Worm (Caenorhabditis elegans) whole organism, L4 larva: ENCODE results near the gene mdf-1.

Experiments used
- D1046.2 ChIP-seq: fragments of 200-800 bp; sonication (Bioruptor generic); IDR thresholded peaks from 2 replicates; pipeline ENCODE4 v1.3.6; 2022; ENCODE audit warnings: missing genetic modification characterization, missing compliant biosample characterization
- F10B5.3 ChIP-seq: sonication (generic microtip); optimal IDR thresholded peaks from 2 replicates; lab custom pipeline; 2016; ENCODE audit warnings: mild to moderate bottlenecking, missing genetic modification characterization, missing compliant biosample characterization
- F37D6.2 ChIP-seq: sonication (generic microtip); optimal IDR thresholded peaks from 2 replicates; lab custom pipeline; 2016; ENCODE audit warnings: mild to moderate bottlenecking, missing genetic modification characterization, missing compliant biosample characterization
- R02D3.7 ChIP-seq: fragments of 150-350 bp; sonication (generic microtip); optimal IDR thresholded peaks from 3 replicates; lab custom pipeline; 2014; ENCODE audit warnings: missing biosample characterization, missing genetic modification characterization
- Y48G9A.11 ChIP-seq: fragments of 200-800 bp; sonication (Bioruptor generic); IDR thresholded peaks from 2 replicates; pipeline ENCODE4 v1.3.6; 2022; ENCODE audit warnings: missing genetic modification reagents, missing genetic modification characterization, missing compliant biosample characterization
- Y5F2A.4 ChIP-seq: fragments of 200-800 bp; sonication (Bioruptor generic); optimal IDR thresholded peaks from 2 replicates; lab custom pipeline; 2018; ENCODE audit warnings: mild to moderate bottlenecking, missing genetic modification characterization, missing compliant biosample characterization
- aha-1 ChIP-seq: fragments of 150-350 bp; peaks from one replicate; lab custom pipeline; 2014; ENCODE audit warnings: missing biosample characterization, missing genetic modification characterization
- aly-2 ChIP-seq: sonication (generic microtip); optimal IDR thresholded peaks from 2 replicates; lab custom pipeline; 2018; ENCODE audit warnings: missing biosample characterization, missing genetic modification characterization
- ama-1 ChIP-seq: fragments of 150-350 bp; optimal IDR thresholded peaks from 2 replicates; lab custom pipeline; 2014; ENCODE audit warnings: inconsistent platforms, mixed read lengths
- arid-1 ChIP-seq: fragments of 200-800 bp; sonication (Bioruptor generic); conservative IDR thresholded peaks from 2 replicates; pipeline ENCODE4 v1.3.6; 2022; ENCODE audit warnings: missing genetic modification reagents, missing genetic modification characterization, missing compliant biosample characterization
- attf-4 ChIP-seq: sonication (generic microtip); optimal IDR thresholded peaks from 3 replicates; lab custom pipeline; 2017; ENCODE audit warnings: missing biosample characterization, missing genetic modification characterization
- ceh-20 ChIP-seq: fragments of 200-800 bp; sonication (Bioruptor generic); IDR thresholded peaks from 2 replicates; pipeline ENCODE4 v1.3.6; 2022; ENCODE audit warnings: missing genetic modification reagents, missing genetic modification characterization, missing compliant biosample characterization
- ceh-28 ChIP-seq: fragments of 150-350 bp; optimal IDR thresholded peaks from 2 replicates; lab custom pipeline; 2014; ENCODE audit warnings: missing biosample characterization, missing genetic modification reagents, missing genetic modification characterization
- ceh-82 ChIP-seq: sonication (generic microtip); optimal IDR thresholded peaks from 2 replicates; lab custom pipeline; 2017; ENCODE audit warnings: missing biosample characterization, missing genetic modification characterization
- daf-8 ChIP-seq: fragments of 200-800 bp; sonication (Bioruptor generic); IDR thresholded peaks from 2 replicates; pipeline ENCODE4 v1.3.6; 2022; ENCODE audit warnings: missing genetic modification characterization, missing compliant biosample characterization
- dmd-6 ChIP-seq: fragments of 200-800 bp; sonication (Bioruptor generic); IDR thresholded peaks from 2 replicates; pipeline ENCODE4 v1.3.6; 2022; ENCODE audit warnings: missing genetic modification reagents, missing genetic modification characterization, missing compliant biosample characterization
- dmd-9 ChIP-seq: fragments of 200-800 bp; sonication (Bioruptor generic); IDR thresholded peaks from 2 replicates; pipeline ENCODE4 v1.3.6; 2022; ENCODE audit warnings: missing genetic modification reagents, missing genetic modification characterization, missing compliant biosample characterization
- dpl-1 ChIP-seq: fragments of 150-350 bp; optimal IDR thresholded peaks from 2 replicates; lab custom pipeline; 2014; ENCODE audit warnings: missing biosample characterization, missing genetic modification reagents, missing genetic modification characterization
- duxl-1 ChIP-seq: sonication (generic microtip); optimal IDR thresholded peaks from 2 replicates; lab custom pipeline; 2016; ENCODE audit warnings: mild to moderate bottlenecking, missing genetic modification characterization, moderate library complexity, missing compliant biosample characterization; ENCODE audit not compliant: poor library complexity
- dve-1 ChIP-seq: sonication (generic microtip); optimal IDR thresholded peaks from 2 replicates; lab custom pipeline; 2017; ENCODE audit warnings: antibody characterized with exemption, mild to moderate bottlenecking, missing genetic modification characterization, missing compliant biosample characterization; ENCODE audit not compliant: insufficient read depth
- fkh-10 ChIP-seq: fragments of 150-350 bp; optimal IDR thresholded peaks from 2 replicates; lab custom pipeline; 2014; ENCODE audit warnings: missing biosample characterization, missing genetic modification reagents, missing genetic modification characterization
- hmg-1.1 ChIP-seq: fragments of 200-800 bp; sonication (Bioruptor generic); IDR thresholded peaks from 2 replicates; pipeline ENCODE4 v1.3.6; 2022; ENCODE audit warnings: missing genetic modification reagents, missing genetic modification characterization, missing compliant biosample characterization
- jun-1 ChIP-seq: fragments of 150-350 bp; optimal IDR thresholded peaks from 2 replicates; lab custom pipeline; 2014; ENCODE audit warnings: missing biosample characterization, missing genetic modification reagents, missing genetic modification characterization
- lin-1 ChIP-seq: fragments of 200-800 bp; sonication (Bioruptor generic); IDR thresholded peaks from 2 replicates; pipeline ENCODE4 v1.3.6; 2022; ENCODE audit warnings: missing genetic modification reagents, missing genetic modification characterization, missing compliant biosample characterization
- lin-15B ChIP-seq: fragments of 150-350 bp; sonication (generic microtip); optimal IDR thresholded peaks from 3 replicates; lab custom pipeline; 2014; ENCODE audit warnings: missing biosample characterization, missing genetic modification characterization
- lin-38 ChIP-seq: fragments of 200-800 bp; sonication (Bioruptor generic); IDR thresholded peaks from 2 replicates; pipeline ENCODE4 v1.3.6; 2022; ENCODE audit warnings: missing genetic modification reagents, missing genetic modification characterization, missing compliant biosample characterization
- madf-9 ChIP-seq: fragments of 200-800 bp; sonication (Bioruptor generic); conservative IDR thresholded peaks from 2 replicates; pipeline ENCODE4 v1.3.6; 2022; ENCODE audit warnings: missing genetic modification reagents, missing genetic modification characterization, missing compliant biosample characterization
- mdl-1 ChIP-seq, 2 experiments: fragments of 150-350 bp in 1 of 2; sonication (generic microtip) in 1 of 2; optimal IDR thresholded peaks; 2 replicates each; lab custom pipeline; 2014 to 2017; ENCODE audit warnings: missing biosample characterization in 2 of 2, missing genetic modification characterization in 2 of 2
- mes-2 ChIP-seq: sonication (generic microtip); optimal IDR thresholded peaks from 2 replicates; lab custom pipeline; 2016; ENCODE audit warnings: missing genotype, mild to moderate bottlenecking, missing genetic modification characterization, missing compliant biosample characterization; ENCODE audit not compliant: poor library complexity, severe bottlenecking
- mxl-2 ChIP-seq: fragments of 200-800 bp; sonication (Bioruptor generic); conservative IDR thresholded peaks from 2 replicates; pipeline ENCODE4 v1.3.6; 2022; ENCODE audit warnings: missing genetic modification reagents, missing genetic modification characterization, missing compliant biosample characterization
- nhr-11 ChIP-seq: fragments of 150-350 bp; optimal IDR thresholded peaks from 2 replicates; lab custom pipeline; 2014; ENCODE audit warnings: missing biosample characterization, missing genetic modification characterization
- nhr-25 ChIP-seq: sonication (generic microtip); optimal IDR thresholded peaks from 2 replicates; lab custom pipeline; 2017; ENCODE audit warnings: missing genetic modification characterization, mild to moderate bottlenecking, missing compliant biosample characterization, antibody characterized with exemption, moderate library complexity, borderline replicate concordance; ENCODE audit not compliant: insufficient read depth
- nhr-48 ChIP-seq: sonication (generic microtip); optimal IDR thresholded peaks from 2 replicates; lab custom pipeline; 2016; ENCODE audit warnings: mild to moderate bottlenecking, missing genetic modification characterization, missing compliant biosample characterization
- nhr-6 ChIP-seq: fragments of 150-350 bp; optimal IDR thresholded peaks from 2 replicates; lab custom pipeline; 2014; ENCODE audit warnings: missing biosample characterization, missing genetic modification characterization
- nhr-77 ChIP-seq: fragments of 150-350 bp; optimal IDR thresholded peaks from 2 replicates; lab custom pipeline; 2014; ENCODE audit warnings: missing biosample characterization, missing genetic modification characterization
- php-3 ChIP-seq: fragments of 200-800 bp; sonication (Bioruptor generic); IDR thresholded peaks from 2 replicates; pipeline ENCODE4 v1.3.6; 2022; ENCODE audit warnings: missing genetic modification reagents, missing genetic modification characterization, missing compliant biosample characterization
- rbr-2 ChIP-seq: sonication (generic microtip); optimal IDR thresholded peaks from 2 replicates; lab custom pipeline; 2016; ENCODE audit warnings: missing genotype, missing genetic modification characterization, missing compliant biosample characterization
- sdz-12 ChIP-seq: fragments of 200-800 bp; sonication (Bioruptor generic); optimal IDR thresholded peaks from 2 replicates; lab custom pipeline; 2018; ENCODE audit warnings: mild to moderate bottlenecking, missing genetic modification characterization, missing compliant biosample characterization
- set-16 ChIP-seq: fragments of 200-800 bp; sonication (Bioruptor generic); IDR thresholded peaks from 2 replicates; pipeline ENCODE4 v1.3.6; 2022; ENCODE audit warnings: missing genetic modification reagents, missing genetic modification characterization, missing compliant biosample characterization
- skn-1 ChIP-seq: fragments of 150-350 bp; optimal IDR thresholded peaks from 2 replicates; lab custom pipeline; 2014; ENCODE audit warnings: missing biosample characterization, missing genetic modification characterization
- snpc-1.2 ChIP-seq: fragments of 200-800 bp; sonication (Bioruptor generic); IDR thresholded peaks from 2 replicates; pipeline ENCODE4 v1.3.6; 2022; ENCODE audit warnings: missing genetic modification reagents, missing genetic modification characterization, missing compliant biosample characterization
- spr-1 ChIP-seq: sonication (generic microtip); optimal IDR thresholded peaks from 2 replicates; lab custom pipeline; 2016; ENCODE audit warnings: mild to moderate bottlenecking, missing genetic modification characterization, missing compliant biosample characterization
- spr-3 ChIP-seq: fragments of 200-800 bp; sonication (Bioruptor generic); optimal IDR thresholded peaks from 2 replicates; lab custom pipeline; 2018; ENCODE audit warnings: mild to moderate bottlenecking, missing genetic modification characterization, missing compliant biosample characterization
- tra-1 ChIP-seq: fragments of 200-800 bp; sonication (Bioruptor generic); IDR thresholded peaks from 2 replicates; pipeline ENCODE4 v1.3.6; 2022; ENCODE audit warnings: missing genetic modification reagents, missing genetic modification characterization, missing compliant biosample characterization
- zfp-3 ChIP-seq: fragments of 200-800 bp; sonication (Bioruptor generic); conservative IDR thresholded peaks from 2 replicates; pipeline ENCODE4 v1.3.6; 2022; ENCODE audit warnings: missing genetic modification reagents, missing genetic modification characterization, missing compliant biosample characterization
- ztf-7 ChIP-seq: fragments of 150-350 bp; optimal IDR thresholded peaks from 2 replicates; lab custom pipeline; 2014; ENCODE audit warnings: missing biosample characterization, missing genetic modification characterization

mdf-1 gene

ce11 chrV:9546860-9547269 is 2.8 kb upstream of the mdf-1 start, which contains the start of gene his-37 (continued):
- peak; percentile 74 to 97 for TF ChIP-seq mdl-1 (tag; optimal IDR thresholded peaks at IDR 0.05; lab: Kevin White, UChicago)
- peak; percentile 99 for TF ChIP-seq dmd-6 (GFP tag; lab: Robert Waterston, UW)
- peak; percentile 100 for TF ChIP-seq nhr-11 (tag; lab: Kevin White, UChicago)
- peak; percentile 97 for TF ChIP-seq hmg-1.1 (GFP tag; lab: Robert Waterston, UW)
- peak; percentile 95 for TF ChIP-seq mes-2
- TF ChIP-seq nhr-25 (tag; lab: Kevin White, UChicago): peak; percentile 98
- TF ChIP-seq ceh-82 (tag; lab: Kevin White, UChicago): no peak
- TF ChIP-seq ztf-7: peak; percentile 90
- TF ChIP-seq rbr-2: peak; percentile 99
- no peak for TF ChIP-seq sdz-12 (GFP tag; lab: Kevin White, UChicago)
- peak; percentile 96 for TF ChIP-seq spr-1 (tag; lab: Kevin White, UChicago)
- peak; percentile 98 for TF ChIP-seq fkh-10 (GFP tag; lab: Kevin White, UChicago)
- TF ChIP-seq nhr-48 (tag; lab: Kevin White, UChicago): peak; percentile 96
- peak; percentile 85; the same call in 1 of the 2 replicates for TF ChIP-seq mxl-2 (GFP tag; lab: Robert Waterston, UW)
- peak; percentile 98 for TF ChIP-seq madf-9 (GFP tag; lab: Robert Waterston, UW)

ce11 chrV:9546042-9546581 is 2.1 kb upstream of the mdf-1 start, which contains the start of gene C50F4.6:
Gene C50F4.6 (plus strand): TSS chrV:9546092.
- TF ChIP-seq zfp-3 (GFP tag; lab: Robert Waterston, UW) (peak; percentile 58; the same call in 1 of the 2 replicates), nhr-77 (peak; percentile 9), daf-8 (no peak), ztf-7 (no peak), Y5F2A.4 (no peak), ama-1 (lab: Kevin White, UChicago) (peak; percentile 64), dve-1 (tag; lab: Kevin White, UChicago) (peak; percentile 0), R02D3.7 (tag; lab: Kevin White, UChicago) (no peak), hmg-1.1 (GFP tag; lab: Robert Waterston, UW) (peak; percentile 41; the same call in 1 of the 2 replicates), aha-1 (no peak), aly-2 (tag; lab: Kevin White, UChicago) (no peak), ceh-20 (GFP tag; lab: Robert Waterston, UW) (no peak), ceh-28 (no peak), mes-2 (no peak), arid-1 (GFP tag; lab: Robert Waterston, UW) (0 out of 2 replicates have a peak, but pooled peaks have one; percentile 22), snpc-1.2 (no peak), php-3 (GFP tag; lab: Robert Waterston, UW) (no peak)

- TF ChIP-seq ztf-7: no peak
- TF ChIP-seq nhr-11 (tag; lab: Kevin White, UChicago): peak; percentile 76
- no peak for TF ChIP-seq jun-1 (tag; lab: Kevin White, UChicago)
- TF ChIP-seq lin-15B: no peak
- TF ChIP-seq skn-1 (tag; lab: Kevin White, UChicago): no peak
- peak; percentile 61 for TF ChIP-seq lin-38
- no peak for TF ChIP-seq F10B5.3 (tag; lab: Kevin White, UChicago)
- no peak for TF ChIP-seq lin-1 (GFP tag; lab: Robert Waterston, UW)
- no peak for TF ChIP-seq dmd-9 (GFP tag; lab: Robert Waterston, UW)
- peak; percentile 24; the same call in 1 of the 2 replicates for TF ChIP-seq set-16
- TF ChIP-seq ceh-28: no peak
- TF ChIP-seq dpl-1: peak; percentile 27
- peak; percentile 12 for TF ChIP-seq F37D6.2 (tag; lab: Kevin White, UChicago)
- TF ChIP-seq ama-1 (lab: Kevin White, UChicago): peak; percentile 85
- TF ChIP-seq tra-1 (GFP tag; lab: Robert Waterston, UW): 0 out of 2 replicates have a peak, but pooled peaks have one; percentile 16
- TF ChIP-seq nhr-6 (tag; lab: Kevin White, UChicago): no peak
- TF ChIP-seq D1046.2 (GFP tag; lab: Robert Waterston, UW): no peak
- TF ChIP-seq attf-4 (tag; lab: Kevin White, UChicago): no peak
- no peak for TF ChIP-seq ceh-82 (tag; lab: Kevin White, UChicago)
- TF ChIP-seq dmd-6 (GFP tag; lab: Robert Waterston, UW): peak; percentile 27; the same call in 1 of the 2 replicates
- no peak for TF ChIP-seq R02D3.7 (tag; lab: Kevin White, UChicago)
- TF ChIP-seq Y48G9A.11: no peak
- TF ChIP-seq duxl-1: no peak
- TF ChIP-seq rbr-2: peak; percentile 37
- no peak for TF ChIP-seq spr-3 (GFP tag; lab: Kevin White, UChicago)
- no peak for TF ChIP-seq snpc-1.2
- TF ChIP-seq Y5F2A.4: no peak
These were observed 1.2 kb upstream of the mdf-1 start, which contains the start of the genes his-35 and his-41 for ce11 chrV:9545238-9545709. Gene his-35 (minus strand): TSS chrV:9545288. Gene his-41 (plus strand): TSS chrV:9545536.
